Fruit fly (Drosophila melanogaster) whole organism, wandering third instar larva: ENCODE measurements around the gene CG12155.

Experiments
- Dfd ChIP-seq: fragments of >200 bp; optimal IDR thresholded peaks from 2 replicates; lab custom pipeline; 2017; ENCODE audit warnings: missing biosample characterization, missing genetic modification characterization
- GATAd ChIP-seq: sonication (Bioruptor generic); optimal IDR thresholded peaks from 2 replicates; lab custom pipeline; 2016; ENCODE audit warnings: missing biosample characterization, missing genetic modification characterization
- Hr78 ChIP-seq: fragments of >200 bp; optimal IDR thresholded peaks from 2 replicates; lab custom pipeline; 2017; ENCODE audit warnings: missing biosample characterization, missing genetic modification characterization
- Jra ChIP-seq: sonication (Bioruptor generic); optimal IDR thresholded peaks from 2 replicates; lab custom pipeline; 2016; ENCODE audit warnings: missing biosample characterization, missing genetic modification characterization
- Mio ChIP-seq: sonication (Bioruptor generic); optimal IDR thresholded peaks from 2 replicates; lab custom pipeline; 2016; ENCODE audit warnings: missing biosample characterization, missing genetic modification characterization
- Myc ChIP-seq: fragments of >200 bp; optimal IDR thresholded peaks from 2 replicates; lab custom pipeline; 2017
- N ChIP-seq: fragments of >200 bp; optimal IDR thresholded peaks from 2 replicates; lab custom pipeline; 2018; ENCODE audit warnings: missing biosample characterization, missing external identifiers, missing genetic modification characterization
- br ChIP-seq: fragments of 200-800 bp; sonication (Bioruptor generic); optimal IDR thresholded peaks from 2 replicates; lab custom pipeline; 2016; ENCODE audit warnings: missing biosample characterization, missing genetic modification characterization
- ey ChIP-seq: fragments of 200-800 bp; sonication (Bioruptor generic); optimal IDR thresholded peaks from 2 replicates; lab custom pipeline; 2016; ENCODE audit warnings: missing biosample characterization, missing genetic modification characterization
- foxo ChIP-seq, 2 experiments: fragments of 200-800 bp; sonication (Bioruptor generic); optimal IDR thresholded peaks; 2 replicates in 1 of 2; 3 replicates in 1 of 2; lab custom pipeline; 2016 to 2017; ENCODE audit warnings: missing biosample characterization in 2 of 2, missing genetic modification characterization in 2 of 2
- h ChIP-seq: fragments of 200-800 bp; sonication (Bioruptor generic); optimal IDR thresholded peaks from 3 replicates; lab custom pipeline; 2016; ENCODE audit warnings: missing biosample characterization, mild to moderate bottlenecking, missing genetic modification characterization
- pan ChIP-seq: fragments of >200 bp; optimal IDR thresholded peaks from 2 replicates; lab custom pipeline; 2017
- psq ChIP-seq: fragments of 200-800 bp; sonication (Bioruptor generic); optimal IDR thresholded peaks from 3 replicates; lab custom pipeline; 2017; ENCODE audit warnings: missing biosample characterization, mild to moderate bottlenecking, missing genetic modification characterization, moderate library complexity
- woc ChIP-seq: sonication (Bioruptor generic); optimal IDR thresholded peaks from 2 replicates; lab custom pipeline; 2016; ENCODE audit warnings: missing biosample characterization, mild to moderate bottlenecking, missing genetic modification characterization

- TF ChIP-seq br, result no peak
- no peak for TF ChIP-seq ey (GFP tag; lab: Kevin White, UChicago)
- TF ChIP-seq GATAd (GFP tag; lab: Kevin White, UChicago), result no peak
- TF ChIP-seq Myc (lab: Kevin White, UChicago), result no peak
- no peak for TF ChIP-seq psq (GFP tag; lab: Kevin White, UChicago)
- TF ChIP-seq Mio (GFP tag; lab: Kevin White, UChicago), result no peak
- no peak for TF ChIP-seq Dfd
- no peak for TF ChIP-seq h (GFP tag; lab: Kevin White, UChicago)
- no peak for TF ChIP-seq woc (GFP tag; lab: Kevin White, UChicago)
- TF ChIP-seq N (GFP tag; lab: Kevin White, UChicago), result no peak
- TF ChIP-seq Hr78, result no peak
- TF ChIP-seq pan (lab: Kevin White, UChicago), result no peak
- no peak for TF ChIP-seq Jra (GFP tag; lab: Kevin White, UChicago)
- no peak for TF ChIP-seq foxo (GFP tag; optimal IDR thresholded peaks at IDR 0.05; lab: Kevin White, UChicago)
These were observed 10.7 kb upstream of the CG12155 start, which contains the start of gene CG15478 for dm6 chrX:7717832-7718231.
